Fruit fly (Drosophila melanogaster): Measurements from ENCODE around the gene EMC4.
A peak's percentile ranks its signal among the peaks of the same experiment; 100 is the strongest.

Gene EMC4

dm6 chr3L:22868070-22868469 lies at the start of gene EMC4 (continued):
- TF ChIP-seq NfI (GFP tag; optimal IDR thresholded peaks at IDR 0.05), result peak; percentile 52
- peak; percentile 38 for TF ChIP-seq CG13894 (tag; optimal IDR thresholded peaks at IDR 0.05)
- TF ChIP-seq tin (GFP tag; optimal IDR thresholded peaks at IDR 0.05), result peak; percentile 51
- TF ChIP-seq CG33213 (GFP tag; optimal IDR thresholded peaks at IDR 0.05), result peak; percentile 63
- TF ChIP-seq CG4854 (GFP tag; optimal IDR thresholded peaks at IDR 0.05), result peak; percentile 53
- peak; percentile 33 for TF ChIP-seq unpg (GFP tag; optimal IDR thresholded peaks at IDR 0.05)
- TF ChIP-seq lola (GFP tag; optimal IDR thresholded peaks at IDR 0.05), result no peak
- no peak for TF ChIP-seq CG12071 (GFP tag; optimal IDR thresholded peaks at IDR 0.05)
- no peak for TF ChIP-seq mld (GFP tag; IDR thresholded peaks at IDR 0.05; ENCODE audit: partially characterized antibody)
- peak; percentile 15; the same call in 1 of the 2 replicates for TF ChIP-seq CG11247 (GFP tag; IDR thresholded peaks at IDR 0.05)
- TF ChIP-seq Max (GFP tag; optimal IDR thresholded peaks at IDR 0.05), result peak; percentile 6
- TF ChIP-seq chn (GFP tag; optimal IDR thresholded peaks at IDR 0.05), result peak; percentile 44
- peak; percentile 74 for TF ChIP-seq BEAF-32 (GFP tag; optimal IDR thresholded peaks at IDR 0.05)
- 0 out of 2 replicates have a peak, but pooled peaks have one; percentile 41 for TF ChIP-seq peb (GFP tag; IDR thresholded peaks at IDR 0.05)
- TF ChIP-seq Sin3A (optimal IDR thresholded peaks at IDR 0.05), result peak; percentile 30
- peak; percentile 14 for TF ChIP-seq nerfin-1 (tag; optimal IDR thresholded peaks at IDR 0.05)
- no peak for TF ChIP-seq al (GFP tag; IDR thresholded peaks at IDR 0.05)
- peak; percentile 68 for TF ChIP-seq ato (GFP tag; IDR thresholded peaks at IDR 0.05; ENCODE audit: partially characterized antibody)
- TF ChIP-seq repo (GFP tag; optimal IDR thresholded peaks at IDR 0.05), result peak; percentile 11
- TF ChIP-seq CG10366 (GFP tag; IDR thresholded peaks at IDR 0.05), result peak; percentile 31; the same call in 1 of the 2 replicates
- peak; percentile 3 for TF ChIP-seq dm (GFP tag; optimal IDR thresholded peaks at IDR 0.05)
- TF ChIP-seq PHDP (tag; optimal IDR thresholded peaks at IDR 0.05), result peak; percentile 15
- no peak for TF ChIP-seq CG6765 (GFP tag; optimal IDR thresholded peaks at IDR 0.05)
- TF ChIP-seq CG10431 (GFP tag; optimal IDR thresholded peaks at IDR 0.05), result no peak
- TF ChIP-seq onecut (GFP tag; IDR thresholded peaks at IDR 0.05), result peak; percentile 35
- peak; percentile 14 for TF ChIP-seq NC2β (GFP tag; optimal IDR thresholded peaks at IDR 0.05)
- 0 out of 2 replicates have a peak, but pooled peaks have one; percentile 20 for TF ChIP-seq CG2129 (GFP tag; IDR thresholded peaks at IDR 0.05; ENCODE audit: partially characterized antibody)
- TF ChIP-seq row (GFP tag; IDR thresholded peaks at IDR 0.05), result peak; percentile 30; the same call in 1 of the 3 replicates
- TF ChIP-seq zf30C (GFP tag; optimal IDR thresholded peaks at IDR 0.05), result peak; percentile 64
- peak; percentile 22 for TF ChIP-seq CG4424 (GFP tag; optimal IDR thresholded peaks at IDR 0.05)
- TF ChIP-seq caup (GFP tag; optimal IDR thresholded peaks at IDR 0.05; ENCODE audit: severe bottlenecking), result peak; percentile 63
- peak; percentile 29 for TF ChIP-seq CG11504 (tag; optimal IDR thresholded peaks at IDR 0.05)
- peak; percentile 74 for TF ChIP-seq vvl (GFP tag; IDR thresholded peaks at IDR 0.05)
- TF ChIP-seq H15 (GFP tag; IDR thresholded peaks at IDR 0.05), result no peak
- no peak for TF ChIP-seq CG8765 (GFP tag; IDR thresholded peaks at IDR 0.05)
- peak; percentile 43 for TF ChIP-seq CG6683 (GFP tag; optimal IDR thresholded peaks at IDR 0.05)
- TF ChIP-seq eyg (GFP tag; optimal IDR thresholded peaks at IDR 0.05), result peak; percentile 8
- TF ChIP-seq cg (GFP tag; optimal IDR thresholded peaks at IDR 0.05), result no peak
- TF ChIP-seq lilli (GFP tag; optimal IDR thresholded peaks at IDR 0.05), result peak; percentile 74
- TF ChIP-seq sqz (GFP tag; optimal IDR thresholded peaks at IDR 0.05), result peak; percentile 21
- peak; percentile 95 for TF ChIP-seq Dp (GFP tag; optimal IDR thresholded peaks at IDR 0.05)
- TF ChIP-seq nau (GFP tag; optimal IDR thresholded peaks at IDR 0.05), result peak; percentile 43
- TF ChIP-seq psq (GFP tag; optimal IDR thresholded peaks at IDR 0.05), result no peak
- TF ChIP-seq CG12659 (GFP tag; optimal IDR thresholded peaks at IDR 0.05), result peak; percentile 60
- TF ChIP-seq twi (tag; optimal IDR thresholded peaks at IDR 0.05), result no peak
- no peak for TF ChIP-seq aop (GFP tag; IDR thresholded peaks at IDR 0.05)
- peak; percentile 83 for TF ChIP-seq pzg (GFP tag; optimal IDR thresholded peaks at IDR 0.05)
- peak; percentile 63; the same call in 2 of the 3 replicates for TF ChIP-seq CG14860 (GFP tag; IDR thresholded peaks at IDR 0.05; ENCODE audit: partially characterized antibody)
- peak; percentile 40 for TF ChIP-seq CG12155 (GFP tag; optimal IDR thresholded peaks at IDR 0.05)
- TF ChIP-seq sr (GFP tag; IDR thresholded peaks at IDR 0.05), result no peak
